Fruit fly (Drosophila melanogaster) S2 (cell line): ENCODE data around the gene CG5676.

Experiments
- CG8478 ChIP-seq: fragments of >200 bp; optimal IDR thresholded peaks from 2 replicates; lab custom pipeline; 2018
- CTCF ChIP-seq, 2 experiments: fragments of >200 bp; optimal IDR thresholded peaks; 2 replicates each; lab custom pipeline; 2018

- TF ChIP-seq CG8478 (lab: Kevin White, UChicago) (no peak), CTCF (optimal IDR thresholded peaks at IDR 0.05; lab: Kevin White, UChicago) (no peak)
These were observed 35.7 kb downstream of the CG5676 start for dm6 chr2L:10220010-10220409.
